Worm (Caenorhabditis elegans) whole organism, mixed stage, embryonic: ENCODE data around the gene F40G9.12.

ENCODE experiments used
- cnd-1 ChIP-seq: fragments of 200-800 bp; sonication (Bioruptor generic); optimal IDR thresholded peaks from 2 replicates; lab custom pipeline; 2018; ENCODE audit warnings: mild to moderate bottlenecking, missing genetic modification characterization, missing compliant biosample characterization
- elt-3 ChIP-seq: fragments of 150-350 bp; optimal IDR thresholded peaks from 2 replicates; lab custom pipeline; 2014; ENCODE audit warnings: missing biosample characterization, missing genetic modification characterization
- lin-13 ChIP-seq: fragments of 150-350 bp; optimal IDR thresholded peaks from 2 replicates; lab custom pipeline; 2014; ENCODE audit warnings: missing biosample characterization, missing genetic modification characterization
- nhr-237 ChIP-seq: fragments of 150-350 bp; optimal IDR thresholded peaks from 2 replicates; lab custom pipeline; 2014; ENCODE audit warnings: missing biosample characterization, missing genetic modification characterization
- nhr-76 ChIP-seq: sonication (generic microtip); optimal IDR thresholded peaks from 2 replicates; lab custom pipeline; 2017; ENCODE audit warnings: missing biosample characterization, missing genetic modification characterization
- pha-4 ChIP-seq: fragments of 150-350 bp; optimal IDR thresholded peaks from 2 replicates; lab custom pipeline; 2018; ENCODE audit warnings: missing biosample characterization, missing genetic modification reagents, missing genetic modification characterization
- snpc-4 ChIP-seq: fragments of 150-350 bp; optimal IDR thresholded peaks from 2 replicates; lab custom pipeline; 2014; ENCODE audit warnings: missing biosample characterization, missing genetic modification characterization
- tbx-8 ChIP-seq: fragments of 200-800 bp; sonication (Bioruptor generic); optimal IDR thresholded peaks from 2 replicates; lab custom pipeline; 2018; ENCODE audit warnings: mild to moderate bottlenecking, missing genetic modification characterization, moderate library complexity, missing compliant biosample characterization

DNA sequence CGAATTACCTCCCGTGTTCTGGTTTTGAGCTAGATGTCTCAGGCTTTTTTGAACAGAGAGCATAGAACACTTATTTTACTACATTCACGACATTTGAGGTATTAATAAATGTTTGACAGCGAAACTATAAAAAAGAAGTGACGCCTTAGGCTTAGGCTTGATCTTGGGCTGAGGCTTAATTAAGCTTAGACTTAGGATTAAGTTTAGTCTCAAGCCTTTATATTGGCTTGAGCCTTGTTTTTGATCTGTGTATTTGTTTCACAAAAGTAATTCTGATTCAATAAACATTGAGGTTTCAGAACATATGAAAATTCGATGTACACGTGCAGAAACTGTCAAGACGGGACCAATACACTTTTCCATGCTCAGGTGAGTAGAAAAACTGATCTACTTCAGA is 38.0 kb downstream of the F40G9.12 start, which contains the start of gene klp-20:
- TF ChIP-seq cnd-1 (tag; lab: Kevin White, UChicago) (no peak), nhr-237 (tag; lab: Kevin White, UChicago) (no peak), pha-4 (tag; lab: Kevin White, UChicago) (no peak), elt-3 (tag; lab: Kevin White, UChicago) (no peak), lin-13 (tag; lab: Kevin White, UChicago) (no peak), snpc-4 (tag; lab: Kevin White, UChicago) (no peak), nhr-76 (tag; lab: Kevin White, UChicago) (no peak), tbx-8 (GFP tag; lab: Kevin White, UChicago) (no peak)
